Worm (Caenorhabditis elegans): ENCODE measurements around the gene lact-5.

Gene lact-5

ce11 chrII:4797071-4797470 lies 24.5 kb downstream of the lact-5 start, which contains the start of gene C33F10.14:
C33F10.14 (plus strand) TSS chrII:4797371.
- TF ChIP-seq ceh-19 (GFP tag; optimal IDR thresholded peaks at IDR 0.05): no peak

ce11 chrII:4795461-4795860 lies 26.1 kb downstream of the lact-5 start, which contains the start of gene C33F10.4:
C33F10.4 (plus strand) TSS chrII:4795761.
- TF ChIP-seq T23F11.4 (GFP tag; optimal IDR thresholded peaks at IDR 0.05) (no peak), sdc-2 (tag; optimal IDR thresholded peaks at IDR 0.05) (no peak), ahr-1 (tag; optimal IDR thresholded peaks at IDR 0.05) (no peak), nhr-232 (tag; optimal IDR thresholded peaks at IDR 0.05) (no peak), pha-4 (tag; optimal IDR thresholded peaks at IDR 0.05) (no peak), unc-42 (tag; optimal IDR thresholded peaks at IDR 0.05) (no peak), dve-1 (tag; optimal IDR thresholded peaks at IDR 0.05) (no peak), ceh-18 (tag; optimal IDR thresholded peaks at IDR 0.05) (no peak), che-1 (tag; optimal IDR thresholded peaks at IDR 0.05) (no peak), ceh-24 (tag; optimal IDR thresholded peaks at IDR 0.05) (no peak), syd-9 (tag; optimal IDR thresholded peaks at IDR 0.05) (no peak), pag-3 (tag; optimal IDR thresholded peaks at IDR 0.05; ENCODE audit: borderline replicate concordance) (no peak), tbx-7 (tag; optimal IDR thresholded peaks at IDR 0.05) (no peak), npax-4 (tag; optimal IDR thresholded peaks at IDR 0.05) (no peak)

DNA sequence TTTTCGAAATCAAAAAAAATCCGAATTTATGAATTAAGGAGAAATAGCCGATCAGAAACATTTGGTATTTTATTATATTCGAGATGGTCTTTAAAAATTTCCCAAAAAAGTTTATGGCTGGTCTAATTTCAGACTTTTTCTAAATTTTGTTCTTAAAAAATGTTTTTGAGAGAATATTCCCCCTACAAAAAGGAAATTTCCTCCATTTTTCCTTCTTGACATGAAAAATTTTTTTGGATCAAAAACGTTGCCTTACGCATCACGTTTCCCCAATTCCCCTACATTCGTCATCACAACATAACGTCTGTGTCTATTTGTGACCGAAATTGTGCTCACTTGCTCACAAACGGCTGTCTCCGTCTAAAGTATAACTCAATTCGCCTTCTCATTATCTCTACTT lies 28.2 kb downstream of the lact-5 start:
- TF ChIP-seq ceh-24 (tag; optimal IDR thresholded peaks at IDR 0.05) (no peak), K02D7.2 (tag; optimal IDR thresholded peaks at IDR 0.05) (no peak), ceh-30 (tag; optimal IDR thresholded peaks at IDR 0.05) (no peak), hlh-6 (tag; optimal IDR thresholded peaks at IDR 0.05) (no peak), dmd-4 (tag; optimal IDR thresholded peaks at IDR 0.05; ENCODE audit: borderline replicate concordance) (no peak), zip-5 (tag; optimal IDR thresholded peaks at IDR 0.05) (no peak), ttx-3 (tag; optimal IDR thresholded peaks at IDR 0.05) (no peak), F13H6.1 (tag; optimal IDR thresholded peaks at IDR 0.05) (no peak), C08G9.2 (tag; optimal IDR thresholded peaks at IDR 0.05) (no peak), ets-4 (tag; optimal IDR thresholded peaks at IDR 0.05) (no peak), sdc-2 (tag; optimal IDR thresholded peaks at IDR 0.05) (no peak), npax-4 (tag; optimal IDR thresholded peaks at IDR 0.05) (no peak), C38D4.7 (GFP tag; optimal IDR thresholded peaks at IDR 0.05) (no peak), lin-11 (tag; optimal IDR thresholded peaks at IDR 0.05) (no peak), pqm-1 (tag; optimal IDR thresholded peaks at IDR 0.05) (no peak), K09A11.1 (tag; optimal IDR thresholded peaks at IDR 0.05; ENCODE audit: insufficient read depth) (no peak), elt-2 (tag; optimal IDR thresholded peaks at IDR 0.05) (no peak)

- peak; percentile 97 for TF ChIP-seq elt-2 (tag; optimal IDR thresholded peaks at IDR 0.05)
- TF ChIP-seq nhr-232 (tag; optimal IDR thresholded peaks at IDR 0.05): no peak
- no peak for TF ChIP-seq nhr-11 (tag; optimal IDR thresholded peaks at IDR 0.05)
- no peak for TF ChIP-seq T23F11.4 (GFP tag; optimal IDR thresholded peaks at IDR 0.05)
- TF ChIP-seq fax-1 (tag; optimal IDR thresholded peaks at IDR 0.05): peak; percentile 57
- TF ChIP-seq Y22D7AL.16 (tag; optimal IDR thresholded peaks at IDR 0.05): no peak
- no peak for TF ChIP-seq unc-55 (GFP tag; optimal IDR thresholded peaks at IDR 0.05)
- TF ChIP-seq unc-3 (GFP tag; conservative IDR thresholded peaks at IDR 0.05): no peak
- TF ChIP-seq unc-3 (tag; optimal IDR thresholded peaks at IDR 0.05): no peak
- peak; percentile 90 for TF ChIP-seq ceh-31 (tag; optimal IDR thresholded peaks at IDR 0.05)
- peak; percentile 92 for TF ChIP-seq tbx-2 (tag; optimal IDR thresholded peaks at IDR 0.05)
- TF ChIP-seq ceh-14 (tag; optimal IDR thresholded peaks at IDR 0.05): peak; percentile 83
- no peak for TF ChIP-seq ceh-45 (GFP tag; IDR thresholded peaks at IDR 0.05)
- TF ChIP-seq unc-42 (tag; optimal IDR thresholded peaks at IDR 0.05): peak; percentile 10
- TF ChIP-seq pha-2 (tag; optimal IDR thresholded peaks at IDR 0.05): peak; percentile 39
- no peak for TF ChIP-seq fkh-10 (GFP tag; optimal IDR thresholded peaks at IDR 0.05)
- TF ChIP-seq K09A11.1 (tag; optimal IDR thresholded peaks at IDR 0.05; ENCODE audit: insufficient read depth): no peak
- no peak for TF ChIP-seq madf-2 (tag; optimal IDR thresholded peaks at IDR 0.05)
- no peak for TF ChIP-seq hlh-6 (tag; optimal IDR thresholded peaks at IDR 0.05)
- no peak for TF ChIP-seq ceh-22 (tag; optimal IDR thresholded peaks at IDR 0.05)
- TF ChIP-seq ceh-24 (tag; optimal IDR thresholded peaks at IDR 0.05): no peak
- TF ChIP-seq ceh-30 (tag; optimal IDR thresholded peaks at IDR 0.05): no peak
- no peak for TF ChIP-seq ama-1 (optimal IDR thresholded peaks at IDR 0.05)
- peak; percentile 14 for TF ChIP-seq fkh-6 (tag; optimal IDR thresholded peaks at IDR 0.05)
- TF ChIP-seq ceh-48 (tag; optimal IDR thresholded peaks at IDR 0.05): no peak
- TF ChIP-seq lim-6 (tag; optimal IDR thresholded peaks at IDR 0.05): peak; percentile 50
- TF ChIP-seq pat-9 (tag; optimal IDR thresholded peaks at IDR 0.05): no peak
- peak; percentile 73 for TF ChIP-seq ahr-1 (tag; optimal IDR thresholded peaks at IDR 0.05)
These were observed 30.3 kb downstream of the lact-5 start, which contains the start of gene F26G1.1 for ce11 chrII:4791272-4791671. F26G1.1 (plus strand) TSS chrII:4791618.

Data from whole organism, late embryonic.